Worm (Caenorhabditis elegans) whole organism, late embryonic: Measurements from ENCODE around the gene col-114.
"Not testable (repeated sequence)": the region's sequence is repeated elsewhere in the genome, so short reads cannot be mapped to it uniquely, and the experiment has no call there.

Experiments used
- C08G9.2 ChIP-seq: sonication (generic microtip); optimal IDR thresholded peaks from 2 replicates; lab custom pipeline; 2016; ENCODE audit warnings: mild to moderate bottlenecking, missing genetic modification characterization, moderate library complexity, missing compliant biosample characterization
- C38D4.7 ChIP-seq: fragments of 200-800 bp; sonication (Bioruptor generic); optimal IDR thresholded peaks from 2 replicates; lab custom pipeline; 2018; ENCODE audit warnings: mild to moderate bottlenecking, missing genetic modification characterization, moderate library complexity, missing compliant biosample characterization
- F13H6.1 ChIP-seq: sonication (generic microtip); optimal IDR thresholded peaks from 2 replicates; lab custom pipeline; 2016; ENCODE audit warnings: missing genetic modification characterization, missing compliant biosample characterization
- K09A11.1 ChIP-seq: sonication (generic microtip); optimal IDR thresholded peaks from 2 replicates; lab custom pipeline; 2017; ENCODE audit warnings: antibody characterized with exemption, mild to moderate bottlenecking, missing genetic modification characterization, missing compliant biosample characterization; ENCODE audit not compliant: insufficient read depth
- Y22D7AL.16 ChIP-seq: sonication (generic microtip); optimal IDR thresholded peaks from 2 replicates; lab custom pipeline; 2016; ENCODE audit warnings: missing genetic modification characterization, missing compliant biosample characterization
- ceh-18 ChIP-seq: sonication (generic microtip); optimal IDR thresholded peaks from 2 replicates; lab custom pipeline; 2016; ENCODE audit warnings: missing genetic modification characterization, missing compliant biosample characterization
- ceh-19 ChIP-seq: fragments of 200-800 bp; sonication (Bioruptor generic); optimal IDR thresholded peaks from 2 replicates; lab custom pipeline; 2018; ENCODE audit warnings: mild to moderate bottlenecking, missing genetic modification characterization, missing compliant biosample characterization
- ceh-2 ChIP-seq: sonication (generic microtip); optimal IDR thresholded peaks from 2 replicates; lab custom pipeline; 2016; ENCODE audit warnings: missing genotype, missing genetic modification characterization, missing compliant biosample characterization
- ceh-22 ChIP-seq: sonication (generic microtip); optimal IDR thresholded peaks from 2 replicates; lab custom pipeline; 2017; ENCODE audit warnings: missing biosample characterization, missing genetic modification characterization
- ceh-24 ChIP-seq: sonication (generic microtip); optimal IDR thresholded peaks from 2 replicates; lab custom pipeline; 2016; ENCODE audit warnings: mild to moderate bottlenecking, missing genetic modification characterization, missing compliant biosample characterization
- ceh-30 ChIP-seq: fragments of 150-350 bp; optimal IDR thresholded peaks from 2 replicates; lab custom pipeline; 2014; ENCODE audit warnings: missing biosample characterization, missing genetic modification characterization
- ceh-31 ChIP-seq: sonication (generic microtip); optimal IDR thresholded peaks from 2 replicates; lab custom pipeline; 2016; ENCODE audit warnings: missing genetic modification characterization, missing compliant biosample characterization
- ceh-34 ChIP-seq: sonication (generic microtip); optimal IDR thresholded peaks from 2 replicates; lab custom pipeline; 2016; ENCODE audit warnings: mild to moderate bottlenecking, missing genetic modification characterization, missing compliant biosample characterization
- ceh-45 ChIP-seq: fragments of 200-800 bp; sonication (Bioruptor generic); IDR thresholded peaks from 2 replicates; pipeline ENCODE4 v1.3.6; 2022; ENCODE audit warnings: missing genetic modification reagents, missing genetic modification characterization, missing compliant biosample characterization
- ceh-48 ChIP-seq: sonication (generic microtip); optimal IDR thresholded peaks from 2 replicates; lab custom pipeline; 2016; ENCODE audit warnings: missing genetic modification characterization, inconsistent platforms, missing compliant biosample characterization
- dmd-4 ChIP-seq: sonication (generic microtip); optimal IDR thresholded peaks from 2 replicates; lab custom pipeline; 2016; ENCODE audit warnings: borderline replicate concordance, missing genetic modification characterization, missing compliant biosample characterization
- dve-1 ChIP-seq: sonication (generic microtip); optimal IDR thresholded peaks from 2 replicates; lab custom pipeline; 2017; ENCODE audit warnings: antibody characterized with exemption, mild to moderate bottlenecking, missing genetic modification characterization, missing compliant biosample characterization
- ets-4 ChIP-seq: sonication (generic microtip); optimal IDR thresholded peaks from 2 replicates; lab custom pipeline; 2016; ENCODE audit warnings: missing genetic modification characterization, missing compliant biosample characterization
- eyg-1 ChIP-seq: sonication (generic microtip); optimal IDR thresholded peaks from 2 replicates; lab custom pipeline; 2016; ENCODE audit warnings: missing genotype, missing genetic modification characterization, missing compliant biosample characterization
- fax-1 ChIP-seq: sonication (generic microtip); optimal IDR thresholded peaks from 2 replicates; lab custom pipeline; 2016; ENCODE audit warnings: missing genotype, missing genetic modification characterization, missing compliant biosample characterization
- hlh-30 ChIP-seq: sonication (generic microtip); optimal IDR thresholded peaks from 2 replicates; lab custom pipeline; 2017; ENCODE audit warnings: antibody characterized with exemption, missing genetic modification characterization, missing compliant biosample characterization; ENCODE audit not compliant: insufficient read depth
- madf-2 ChIP-seq: sonication (generic microtip); optimal IDR thresholded peaks from 2 replicates; lab custom pipeline; 2017; ENCODE audit warnings: missing genetic modification characterization, missing compliant biosample characterization
- nfya-1 ChIP-seq: sonication (generic microtip); optimal IDR thresholded peaks from 2 replicates; lab custom pipeline; 2017; ENCODE audit warnings: missing genetic modification characterization, mild to moderate bottlenecking, missing compliant biosample characterization, antibody characterized with exemption, moderate library complexity
- nhr-11 ChIP-seq: fragments of 150-350 bp; optimal IDR thresholded peaks from 2 replicates; lab custom pipeline; 2014; ENCODE audit warnings: missing biosample characterization, missing genetic modification characterization
- nhr-232 ChIP-seq: sonication (generic microtip); optimal IDR thresholded peaks from 2 replicates; lab custom pipeline; 2016; ENCODE audit warnings: missing genetic modification characterization, missing compliant biosample characterization
- npax-4 ChIP-seq: sonication (generic microtip); optimal IDR thresholded peaks from 2 replicates; lab custom pipeline; 2016; ENCODE audit warnings: missing genetic modification characterization, missing compliant biosample characterization
- odd-2 ChIP-seq: sonication (generic microtip); optimal IDR thresholded peaks from 2 replicates; lab custom pipeline; 2017; ENCODE audit warnings: antibody characterized with exemption, mild to moderate bottlenecking, missing genetic modification characterization, missing compliant biosample characterization
- pat-9 ChIP-seq: fragments of 200-800 bp; sonication (Bioruptor generic); optimal IDR thresholded peaks from 2 replicates; lab custom pipeline; 2018; ENCODE audit warnings: mild to moderate bottlenecking, missing genetic modification characterization, moderate library complexity, missing compliant biosample characterization
- pha-2 ChIP-seq: sonication (generic microtip); optimal IDR thresholded peaks from 2 replicates; lab custom pipeline; 2017; ENCODE audit warnings: mild to moderate bottlenecking, missing genetic modification characterization, missing compliant biosample characterization
- pros-1 ChIP-seq: fragments of 150-350 bp; optimal IDR thresholded peaks from 2 replicates; lab custom pipeline; 2014; ENCODE audit warnings: missing biosample characterization, missing genetic modification reagents, missing genetic modification characterization
- sox-2 ChIP-seq: fragments of 200-800 bp; sonication (Bioruptor generic); IDR thresholded peaks from 2 replicates; pipeline ENCODE4 v1.3.6; 2022; ENCODE audit warnings: missing genetic modification reagents, missing genetic modification characterization, missing compliant biosample characterization
- syd-9 ChIP-seq: sonication (generic microtip); optimal IDR thresholded peaks from 2 replicates; lab custom pipeline; 2016; ENCODE audit warnings: mild to moderate bottlenecking, missing genetic modification characterization, moderate library complexity, missing compliant biosample characterization
- tbx-2 ChIP-seq: sonication (generic microtip); optimal IDR thresholded peaks from 2 replicates; lab custom pipeline; 2016; ENCODE audit warnings: missing genetic modification characterization, missing compliant biosample characterization
- ttx-3 ChIP-seq: sonication (generic microtip); optimal IDR thresholded peaks from 2 replicates; lab custom pipeline; 2016; ENCODE audit warnings: missing genetic modification reagents, missing genetic modification characterization, missing compliant biosample characterization
- unc-3 ChIP-seq, 2 experiments: fragments of 200-800 bp in 1 of 2; sonication (Bioruptor generic) in 1 of 2; sonication (generic microtip) in 1 of 2; conservative IDR thresholded peaks in 1 of 2; optimal IDR thresholded peaks in 1 of 2; 2 replicates each; pipeline versions ENCODE4 v1.3.6 to Lab custom; 2016 to 2022; ENCODE audit warnings: missing compliant biosample characterization in 2 of 2, missing genetic modification characterization in 2 of 2, missing genetic modification reagents in 1 of 2
- zip-5 ChIP-seq: sonication (generic microtip); optimal IDR thresholded peaks from 2 replicates; lab custom pipeline; 2016; ENCODE audit warnings: missing genetic modification characterization, missing compliant biosample characterization

col-114 gene

ce11 chrIV:7253271-7253670, 6.8 kb upstream of the col-114 start:
- no peak for TF ChIP-seq ceh-19 (GFP tag; lab: Kevin White, UChicago)
- TF ChIP-seq C38D4.7 (GFP tag; lab: Kevin White, UChicago): no peak
- TF ChIP-seq ceh-34 (tag; lab: Kevin White, UChicago): no peak
- no peak for TF ChIP-seq nhr-232 (tag; lab: Kevin White, UChicago)
- TF ChIP-seq ttx-3 (tag; lab: Kevin White, UChicago): no peak
- no peak for TF ChIP-seq zip-5 (tag; lab: Kevin White, UChicago)
- no peak for TF ChIP-seq nfya-1 (tag; lab: Kevin White, UChicago)
- TF ChIP-seq C08G9.2: no peak
- TF ChIP-seq npax-4 (tag; lab: Kevin White, UChicago): no peak
- no peak for TF ChIP-seq ceh-22 (tag; lab: Kevin White, UChicago)
- no peak for TF ChIP-seq ceh-31 (tag; lab: Kevin White, UChicago)

- no peak for TF ChIP-seq pha-2 (tag; lab: Kevin White, UChicago)
- TF ChIP-seq ceh-22 (tag; lab: Kevin White, UChicago): no peak
- no peak for TF ChIP-seq madf-2 (tag; lab: Kevin White, UChicago)
- TF ChIP-seq dmd-4 (tag; lab: Kevin White, UChicago): no peak
- TF ChIP-seq ets-4 (tag; lab: Kevin White, UChicago): no peak
- TF ChIP-seq ceh-31 (tag; lab: Kevin White, UChicago): no peak
- no peak for TF ChIP-seq K09A11.1 (tag; lab: Kevin White, UChicago)
- no peak for TF ChIP-seq ceh-45 (GFP tag; lab: Robert Waterston, UW)
- no peak for TF ChIP-seq ceh-2 (tag; lab: Kevin White, UChicago)
These were observed 3.7 kb upstream of the col-114 start, which contains the start of gene D2024.18 for ce11 chrIV:7250158-7250557. D2024.18 (plus strand) TSS chrIV:7250458.

- TF ChIP-seq C38D4.7 (GFP tag; lab: Kevin White, UChicago); ceh-45 (GFP tag; lab: Robert Waterston, UW); pat-9 (tag; lab: Kevin White, UChicago): not testable (repeated sequence)
These were observed 790 bp upstream of the col-114 start, which contains the start of gene D2024.1 for ce11 chrIV:7247243-7247642. D2024.1 (plus strand) TSS chrIV:7247543.

DNA sequence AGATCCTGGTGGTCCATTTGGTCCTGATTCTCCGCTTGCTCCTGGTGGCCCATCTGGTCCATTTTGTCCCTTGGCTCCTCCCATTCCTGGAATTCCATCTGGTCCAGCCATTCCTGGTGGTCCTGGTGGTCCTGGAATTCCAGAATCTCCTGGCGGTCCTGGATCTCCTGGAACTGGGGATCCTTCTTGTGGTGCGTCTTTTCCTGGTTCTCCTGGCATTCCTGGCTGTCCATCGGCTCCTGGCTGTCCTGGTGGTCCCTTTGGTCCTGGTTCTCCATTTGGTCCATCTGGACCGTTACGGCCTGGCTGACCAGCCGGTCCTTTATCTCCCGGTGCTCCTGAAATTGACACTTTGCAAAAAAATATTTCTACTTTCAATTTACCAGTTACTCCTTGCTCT, 861 bp downstream of the col-114 start:
- TF ChIP-seq hlh-30 (no peak), ceh-30 (tag; lab: Kevin White, UChicago) (no peak), eyg-1 (tag; lab: Kevin White, UChicago) (no peak), nhr-11 (tag; lab: Kevin White, UChicago) (no peak)
- TF ChIP-seq, all 69 proteins: peak for 0

DNA sequence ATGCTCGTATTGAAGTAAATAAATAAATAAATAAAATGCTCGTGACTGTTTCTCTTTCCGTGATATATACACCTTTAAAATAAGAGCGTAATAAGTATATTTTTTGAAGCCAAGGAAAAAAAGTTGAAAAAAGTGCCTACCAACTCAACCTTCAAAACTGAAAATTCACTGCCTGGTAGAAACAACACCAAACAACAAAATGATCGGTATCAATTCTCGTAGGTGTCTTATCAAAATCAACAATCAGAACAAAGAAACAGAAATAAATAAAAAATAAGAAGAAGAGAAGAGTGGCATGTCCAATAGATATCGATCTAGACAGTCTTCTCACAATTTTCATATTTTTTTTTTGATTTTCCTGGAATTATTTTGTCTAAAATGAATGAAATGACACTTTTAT, 2.5 kb downstream of the col-114 start, which contains the start of gene afmd-1:
Gene afmd-1 (plus strand): TSS at position 316 of the 400 bp plus-strand sequence.
- TF ChIP-seq K09A11.1 (tag; lab: Kevin White, UChicago): no peak
- TF ChIP-seq F13H6.1 (tag; lab: Kevin White, UChicago): no peak
- TF ChIP-seq dve-1: no peak
- TF ChIP-seq, all 69 proteins: peak for 0

- no peak for TF ChIP-seq ceh-48
- no peak for TF ChIP-seq C38D4.7 (GFP tag; lab: Kevin White, UChicago)
- no peak for TF ChIP-seq C08G9.2
- no peak for TF ChIP-seq hlh-30
- no peak for TF ChIP-seq pros-1 (tag; lab: Kevin White, UChicago)
- no peak for TF ChIP-seq ceh-24 (tag; lab: Kevin White, UChicago)
- TF ChIP-seq fax-1 (tag; lab: Kevin White, UChicago): no peak
- no peak for TF ChIP-seq Y22D7AL.16
- TF ChIP-seq ceh-18 (tag; lab: Kevin White, UChicago): no peak
- TF ChIP-seq npax-4 (tag; lab: Kevin White, UChicago): no peak
- TF ChIP-seq pha-2 (tag; lab: Kevin White, UChicago): no peak
- no peak for TF ChIP-seq tbx-2 (tag; lab: Kevin White, UChicago)
- TF ChIP-seq pat-9 (tag; lab: Kevin White, UChicago): no peak
- no peak for TF ChIP-seq ttx-3 (tag; lab: Kevin White, UChicago)
- no peak for TF ChIP-seq sox-2 (GFP tag; lab: Robert Waterston, UW)
- TF ChIP-seq odd-2: no peak
- TF ChIP-seq dmd-4 (tag; lab: Kevin White, UChicago): no peak
- no peak for TF ChIP-seq syd-9 (tag; lab: Kevin White, UChicago)
- TF ChIP-seq unc-3 (GFP tag; conservative IDR thresholded peaks at IDR 0.05; lab: Robert Waterston, UW): no peak
- TF ChIP-seq unc-3 (tag; optimal IDR thresholded peaks at IDR 0.05; lab: Kevin White, UChicago): no peak
These were observed 4.1 kb downstream of the col-114 start, which contains the start of gene gstk-2 for ce11 chrIV:7242220-7242789. gstk-2 (minus strand) TSS chrIV:7242270.
